Fruit fly (Drosophila melanogaster): ENCODE data around the gene CG31867.

Gene CG31867

dm6 chr2L:11168684-11169549 lies 23.7 kb upstream of the CG31867 start:
- TF ChIP-seq CG17801 (GFP tag; optimal IDR thresholded peaks at IDR 0.05; ENCODE audit: partially characterized antibody) = no peak

dm6 chr2L:11167997-11168396 lies 22.8 kb upstream of the CG31867 start:
- TF ChIP-seq CG17801 (GFP tag; optimal IDR thresholded peaks at IDR 0.05; ENCODE audit: partially characterized antibody) = no peak

dm6 chr2L:11155166-11155958 lies 10.1 kb upstream of the CG31867 start, which contains the start of gene CG6287:
TSS of gene CG6287 (minus strand) at chr2L:11155721.
- TF ChIP-seq CG17801 (GFP tag; optimal IDR thresholded peaks at IDR 0.05; ENCODE audit: partially characterized antibody) = peak; percentile 99

- TF ChIP-seq CG17801 (GFP tag; optimal IDR thresholded peaks at IDR 0.05; ENCODE audit: partially characterized antibody) = no peak
These were observed 3.8 kb upstream of the CG31867 start, which contains the start of gene Gyc32E for dm6 chr2L:11148969-11149368. TSS of gene Gyc32E (minus strand) at chr2L:11149101.

- TF ChIP-seq CG17801 (GFP tag; optimal IDR thresholded peaks at IDR 0.05; ENCODE audit: partially characterized antibody) = no peak
These were observed 9.1 kb downstream of the CG31867 start, which contains the start of gene hgo for dm6 chr2L:11136093-11136492. TSS of gene hgo (plus strand) at chr2L:11136393.

dm6 chr2L:11130151-11131008 lies 14.8 kb downstream of the CG31867 start, which contains the start of the genes RfC38 and CG4751:
TSS of gene RfC38 (minus strand) at chr2L:11130645.
TSS of gene CG4751 (plus strand) at chr2L:11130737.
- TF ChIP-seq CG17801 (GFP tag; optimal IDR thresholded peaks at IDR 0.05; ENCODE audit: partially characterized antibody) = peak; percentile 1

dm6 chr2L:11123499-11123898 lies 21.7 kb downstream of the CG31867 start, which contains the start of the genes Csl4 and Nup160:
TSS of gene Csl4 (minus strand) at chr2L:11123567.
TSS of gene Nup160 (plus strand) at chr2L:11123777.
- peak; percentile 82 for TF ChIP-seq CG17801 (GFP tag; optimal IDR thresholded peaks at IDR 0.05; ENCODE audit: partially characterized antibody)

- no peak for TF ChIP-seq CG17801 (GFP tag; optimal IDR thresholded peaks at IDR 0.05; ENCODE audit: partially characterized antibody)
These were observed 23.6 kb downstream of the CG31867 start, which contains the start of gene Dnaaf4 for dm6 chr2L:11121614-11122013. TSS of gene Dnaaf4 (minus strand) at chr2L:11121714.

dm6 chr2L:11119966-11120517 lies 25.2 kb downstream of the CG31867 start, which contains the start of gene CG6230:
TSS of gene CG6230 (minus strand) at chr2L:11120319.
- TF ChIP-seq CG17801 (GFP tag; optimal IDR thresholded peaks at IDR 0.05; ENCODE audit: partially characterized antibody) = no peak

- no peak for TF ChIP-seq CG17801 (GFP tag; optimal IDR thresholded peaks at IDR 0.05; ENCODE audit: partially characterized antibody)
These were observed 31.5 kb downstream of the CG31867 start, which contains the start of gene Gr32a for dm6 chr2L:11113714-11114113. TSS of gene Gr32a (plus strand) at chr2L:11114014.

- TF ChIP-seq CG17801 (GFP tag; optimal IDR thresholded peaks at IDR 0.05; ENCODE audit: partially characterized antibody) = peak; percentile 31
These were observed 32.1 kb downstream of the CG31867 start, which contains the start of gene Idua for dm6 chr2L:11113011-11113528. TSS of gene Idua (minus strand) at chr2L:11113061.

- TF ChIP-seq CG17801 (GFP tag; optimal IDR thresholded peaks at IDR 0.05; ENCODE audit: partially characterized antibody) = peak; percentile 94
These were observed 38.7 kb downstream of the CG31867 start, which contains the start of gene Reps for dm6 chr2L:11106562-11106962. TSS of gene Reps (minus strand) at chr2L:11106645.

- no peak for TF ChIP-seq CG17801 (GFP tag; optimal IDR thresholded peaks at IDR 0.05; ENCODE audit: partially characterized antibody)
These were observed 39.9 kb downstream of the CG31867 start for dm6 chr2L:11105320-11105719.

All from ovary, adult (tissue).